In the genomic region with DNA sequence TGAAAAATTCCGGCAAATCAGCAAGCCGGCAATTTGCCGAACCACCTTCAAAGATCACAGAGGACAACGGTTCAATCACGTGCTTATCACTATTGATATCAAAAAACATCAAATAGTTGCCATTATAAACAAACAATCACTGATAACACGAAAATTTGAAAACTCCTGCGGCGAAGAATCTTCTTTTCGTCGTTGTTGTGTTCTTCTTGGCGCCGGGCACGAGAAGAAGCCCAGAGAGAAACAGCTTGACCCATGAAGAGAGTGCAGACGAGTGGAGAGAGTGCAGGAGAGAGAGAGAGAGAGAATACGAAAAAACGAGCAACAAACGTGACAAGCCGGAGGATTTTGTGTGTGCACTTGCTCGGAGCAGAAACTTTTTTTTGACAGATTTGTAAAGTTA, we compare ENCODE assay signal across 3 worm cellular contexts.
TF ChIP-seq lines count a peak whose summit lies in the region.

No protein-coding gene starts in this region.

TF ChIP-seq in whole organism, L1 larva, 84 proteins besides CTCF, POLR2A, EP300 and RAD21 (continued from another document):
- TF ChIP-seq dsc-1 (tag; optimal IDR thresholded peaks at IDR 0.05; lab: Kevin White, UChicago) (no peak), ceh-82 (tag; optimal IDR thresholded peaks at IDR 0.05; lab: Kevin White, UChicago) (peak in 1 of 3 experiments; percentile 43), nhr-28 (tag; optimal IDR thresholded peaks at IDR 0.05; lab: Kevin White, UChicago) (no peak), snpc-4 (tag; optimal IDR thresholded peaks at IDR 0.05; lab: Kevin White, UChicago) (no peak), nhr-77 (tag; optimal IDR thresholded peaks at IDR 0.05; lab: Kevin White, UChicago) (peak; percentile 24), unc-130 (tag; optimal IDR thresholded peaks at IDR 0.05; lab: Kevin White, UChicago) (no peak), F16B12.6 (tag; optimal IDR thresholded peaks at IDR 0.05; lab: Kevin White, UChicago) (peak; percentile 3), nhr-11 (tag; optimal IDR thresholded peaks at IDR 0.05; lab: Kevin White, UChicago) (no peak), lin-15B (tag; optimal IDR thresholded peaks at IDR 0.05; lab: Kevin White, UChicago) (no peak), C34B4.2 (tag; optimal IDR thresholded peaks at IDR 0.05; lab: Kevin White, UChicago) (no peak), nhr-237 (tag; optimal IDR thresholded peaks at IDR 0.05; lab: Kevin White, UChicago) (no peak)

TF ChIP-seq in whole organism, L4 larva, 104 proteins besides CTCF, POLR2A, EP300 and RAD21 (continued from another document):
- no peak for TF ChIP-seq daf-12 (tag; optimal IDR thresholded peaks at IDR 0.05; lab: Kevin White, UChicago)
- 0 out of 2 replicates have a peak, but pooled peaks have one; percentile 44 for TF ChIP-seq T26A8.4 (GFP tag; IDR thresholded peaks at IDR 0.05; lab: Robert Waterston, UW)
- TF ChIP-seq lsy-2 (tag; optimal IDR thresholded peaks at IDR 0.05; lab: Kevin White, UChicago), result peak in 1 of 2 experiments; percentile 61
- TF ChIP-seq dmd-8 (GFP tag; IDR thresholded peaks at IDR 0.05; lab: Robert Waterston, UW), result no peak
- peak; percentile 37 for TF ChIP-seq lin-38 (GFP tag; IDR thresholded peaks at IDR 0.05; lab: Robert Waterston, UW)
- TF ChIP-seq lin-15B (tag; optimal IDR thresholded peaks at IDR 0.05; lab: Kevin White, UChicago), result no peak
- peak; percentile 63 to 99 for TF ChIP-seq hif-1 (tag; optimal IDR thresholded peaks at IDR 0.05; lab: Kevin White, UChicago)
- peak; percentile 85 for TF ChIP-seq tra-1 (GFP tag; IDR thresholded peaks at IDR 0.05; lab: Robert Waterston, UW)
- no peak for TF ChIP-seq D1046.2 (GFP tag; IDR thresholded peaks at IDR 0.05; lab: Robert Waterston, UW)
- peak; percentile 26 for TF ChIP-seq lin-13 (GFP tag; optimal IDR thresholded peaks at IDR 0.05; lab: Kevin White, UChicago)
- TF ChIP-seq nhr-6 (tag; optimal IDR thresholded peaks at IDR 0.05; lab: Kevin White, UChicago), result peak; percentile 58
- no peak for TF ChIP-seq ceh-28 (tag; optimal IDR thresholded peaks at IDR 0.05; lab: Kevin White, UChicago)

TF ChIP-seq in whole organism, young adult, 124 proteins besides CTCF, POLR2A, EP300 and RAD21 (continued from another document):
- TF ChIP-seq snpc-4 (GFP tag; optimal IDR thresholded peaks at IDR 0.05; lab: Kevin White, UChicago) (no peak), snpc-4 (tag; optimal IDR thresholded peaks at IDR 0.05; lab: Kevin White, UChicago) (peak in 3 of 4 experiments; percentile 8 to 50 (median 17)), xnd-1 (tag; optimal IDR thresholded peaks at IDR 0.05; lab: Kevin White, UChicago) (no peak), nfya-1 (tag; optimal IDR thresholded peaks at IDR 0.05; lab: Kevin White, UChicago; ENCODE audit: borderline replicate concordance, insufficient read depth) (no peak), snpc-1.1 (tag; optimal IDR thresholded peaks at IDR 0.05; lab: Kevin White, UChicago; ENCODE audit: insufficient read depth) (no peak), T07F8.4 (tag; optimal IDR thresholded peaks at IDR 0.05; lab: Kevin White, UChicago) (no peak), lsy-27 (tag; optimal IDR thresholded peaks at IDR 0.05; lab: Kevin White, UChicago; ENCODE audit: borderline replicate concordance, insufficient read depth) (no peak), athp-1 (tag; optimal IDR thresholded peaks at IDR 0.05; lab: Kevin White, UChicago) (no peak), F33H1.4 (GFP tag; IDR thresholded peaks at IDR 0.05; lab: Robert Waterston, UW) (no peak), ztf-3 (GFP tag; optimal IDR thresholded peaks at IDR 0.05; lab: Kevin White, UChicago) (no peak), pha-4 (tag; optimal IDR thresholded peaks at IDR 0.05; lab: Kevin White, UChicago) (no peak), egl-44 (GFP tag; IDR thresholded peaks at IDR 0.05; lab: Robert Waterston, UW) (no peak), nhr-179 (tag; optimal IDR thresholded peaks at IDR 0.05; lab: Kevin White, UChicago) (no peak), ztf-26 (tag; optimal IDR thresholded peaks at IDR 0.05; lab: Kevin White, UChicago) (peak; percentile 23), K12H6.12 (tag; optimal IDR thresholded peaks at IDR 0.05; lab: Kevin White, UChicago) (peak; percentile 15), F55B11.4 (tag; optimal IDR thresholded peaks at IDR 0.05; lab: Kevin White, UChicago; ENCODE audit: borderline replicate concordance, insufficient read depth) (no peak), nhr-120 (GFP tag; IDR thresholded peaks at IDR 0.05; lab: Robert Waterston, UW) (no peak), repo-1 (tag; optimal IDR thresholded peaks at IDR 0.05; lab: Kevin White, UChicago) (peak; percentile 24), dpl-1 (GFP tag; optimal IDR thresholded peaks at IDR 0.05; lab: Kevin White, UChicago) (no peak), Y79H2A.3 (GFP tag; conservative IDR thresholded peaks at IDR 0.05; lab: Robert Waterston, UW) (no peak), mes-4 (tag; optimal IDR thresholded peaks at IDR 0.05; lab: Kevin White, UChicago) (no peak), dpff-1 (tag; optimal IDR thresholded peaks at IDR 0.05; lab: Kevin White, UChicago) (no peak), B0035.1 (tag; optimal IDR thresholded peaks at IDR 0.05; lab: Kevin White, UChicago) (no peak), lin-54 (GFP tag; optimal IDR thresholded peaks at IDR 0.05; lab: Kevin White, UChicago) (peak; percentile 14), nhr-80 (tag; optimal IDR thresholded peaks at IDR 0.05; lab: Kevin White, UChicago) (peak; percentile 94), B0261.1 (tag; optimal IDR thresholded peaks at IDR 0.05; lab: Kevin White, UChicago) (no peak), ccch-3 (GFP tag; optimal IDR thresholded peaks at IDR 0.05; lab: Kevin White, UChicago) (no peak), ztf-28 (GFP tag; IDR thresholded peaks at IDR 0.05; lab: Robert Waterston, UW) (no peak), hsf-1 (GFP tag; IDR thresholded peaks at IDR 0.05; lab: Robert Waterston, UW) (no peak), hmg-20 (GFP tag; IDR thresholded peaks at IDR 0.05; lab: Robert Waterston, UW) (no peak), unc-62 (GFP tag; optimal IDR thresholded peaks at IDR 0.05; lab: Kevin White, UChicago) (no peak), Y53F4B.3 (GFP tag; IDR thresholded peaks at IDR 0.05; lab: Robert Waterston, UW) (no peak), ceh-40 (GFP tag; IDR thresholded peaks at IDR 0.05; lab: Robert Waterston, UW) (no peak), ztf-25 (GFP tag; IDR thresholded peaks at IDR 0.05; lab: Robert Waterston, UW) (no peak), atf-7 (tag; optimal IDR thresholded peaks at IDR 0.05; lab: Kevin White, UChicago) (peak; percentile 45), rcor-1 (GFP tag; IDR thresholded peaks at IDR 0.05; lab: Robert Waterston, UW) (no peak; the same call in 1 of the 2 replicates), mel-28 (tag; optimal IDR thresholded peaks at IDR 0.05; lab: Kevin White, UChicago; ENCODE audit: borderline replicate concordance) (no peak), ceh-27 (GFP tag; optimal IDR thresholded peaks at IDR 0.05; lab: Kevin White, UChicago) (peak; percentile 19), F22D6.2 (tag; optimal IDR thresholded peaks at IDR 0.05; lab: Kevin White, UChicago) (no peak), hlh-26 (GFP tag; conservative IDR thresholded peaks at IDR 0.05; lab: Robert Waterston, UW) (no peak), ceh-79 (tag; optimal IDR thresholded peaks at IDR 0.05; lab: Kevin White, UChicago) (no peak), unc-130 (GFP tag; optimal IDR thresholded peaks at IDR 0.05; lab: Kevin White, UChicago) (no peak), hrde-1 (tag; optimal IDR thresholded peaks at IDR 0.05; lab: Kevin White, UChicago; ENCODE audit: borderline replicate concordance) (no peak), Y95B8A.8 (GFP tag; IDR thresholded peaks at IDR 0.05; lab: Robert Waterston, UW) (0 out of 2 replicates have a peak, but pooled peaks have one; percentile 59), F39B2.1 (GFP tag; IDR thresholded peaks at IDR 0.05; lab: Robert Waterston, UW) (no peak), mcd-1 (GFP tag; IDR thresholded peaks at IDR 0.05; lab: Robert Waterston, UW) (0 out of 2 replicates have a peak, but pooled peaks have one; percentile 22), mxl-1 (tag; optimal IDR thresholded peaks at IDR 0.05; lab: Kevin White, UChicago) (peak; percentile 16), lin-35 (GFP tag; optimal IDR thresholded peaks at IDR 0.05; lab: Kevin White, UChicago) (no peak), K11D2.4 (GFP tag; IDR thresholded peaks at IDR 0.05; lab: Robert Waterston, UW) (peak; percentile 48; the same call in 1 of the 2 replicates), gei-17 (GFP tag; optimal IDR thresholded peaks at IDR 0.05; lab: Kevin White, UChicago) (no peak), ceh-100 (GFP tag; IDR thresholded peaks at IDR 0.05; lab: Robert Waterston, UW) (no peak), attf-5 (GFP tag; optimal IDR thresholded peaks at IDR 0.05; lab: Kevin White, UChicago) (peak; percentile 57), attf-3 (GFP tag; conservative IDR thresholded peaks at IDR 0.05; lab: Robert Waterston, UW) (no peak), F52B5.7 (tag; optimal IDR thresholded peaks at IDR 0.05; lab: Kevin White, UChicago) (no peak)
